Worm (Caenorhabditis elegans): ENCODE measurements around the gene scl-6.

The scl-6 gene

ce11 chrIV:13028746-13029673 is 39.5 kb upstream of the scl-6 start:
- TF ChIP-seq ceh-34 (tag; optimal IDR thresholded peaks at IDR 0.05) (peak; percentile 79), ets-4 (tag; optimal IDR thresholded peaks at IDR 0.05) (no peak), T23F11.4 (GFP tag; optimal IDR thresholded peaks at IDR 0.05) (no peak)

ce11 chrIV:13029674-13030466 is 38.7 kb upstream of the scl-6 start:
- no peak for TF ChIP-seq nhr-232 (tag; optimal IDR thresholded peaks at IDR 0.05)
- no peak for TF ChIP-seq ets-4 (tag; optimal IDR thresholded peaks at IDR 0.05)
- TF ChIP-seq madf-2 (tag; optimal IDR thresholded peaks at IDR 0.05) = peak; percentile 41
- no peak for TF ChIP-seq dmd-4 (tag; optimal IDR thresholded peaks at IDR 0.05; ENCODE audit: borderline replicate concordance)
- TF ChIP-seq ceh-22 (tag; optimal IDR thresholded peaks at IDR 0.05) = no peak
- TF ChIP-seq unc-55 (GFP tag; optimal IDR thresholded peaks at IDR 0.05) = peak; percentile 11
- no peak for TF ChIP-seq zip-5 (tag; optimal IDR thresholded peaks at IDR 0.05)
- no peak for TF ChIP-seq K02D7.2 (tag; optimal IDR thresholded peaks at IDR 0.05)
- no peak for TF ChIP-seq pqm-1 (tag; optimal IDR thresholded peaks at IDR 0.05)
- no peak for TF ChIP-seq F13H6.1 (tag; optimal IDR thresholded peaks at IDR 0.05)
- peak; percentile 11 for TF ChIP-seq hlh-30 (tag; optimal IDR thresholded peaks at IDR 0.05; ENCODE audit: insufficient read depth)
- no peak for TF ChIP-seq ztf-16 (tag; optimal IDR thresholded peaks at IDR 0.05)
- TF ChIP-seq ceh-18 (tag; optimal IDR thresholded peaks at IDR 0.05) = no peak
- no peak for TF ChIP-seq elt-4 (tag; optimal IDR thresholded peaks at IDR 0.05)
- TF ChIP-seq C08G9.2 (tag; optimal IDR thresholded peaks at IDR 0.05) = peak; percentile 33
- TF ChIP-seq ceh-24 (tag; optimal IDR thresholded peaks at IDR 0.05) = no peak
- TF ChIP-seq ceh-30 (tag; optimal IDR thresholded peaks at IDR 0.05) = no peak
- TF ChIP-seq hlh-13 (GFP tag; optimal IDR thresholded peaks at IDR 0.05) = no peak
- no peak for TF ChIP-seq npax-4 (tag; optimal IDR thresholded peaks at IDR 0.05)
- TF ChIP-seq lin-11 (tag; optimal IDR thresholded peaks at IDR 0.05) = no peak
- no peak for TF ChIP-seq gmeb-2 (tag; optimal IDR thresholded peaks at IDR 0.05)
- no peak for TF ChIP-seq K09A11.1 (tag; optimal IDR thresholded peaks at IDR 0.05; ENCODE audit: insufficient read depth)
- no peak for TF ChIP-seq fkh-6 (tag; optimal IDR thresholded peaks at IDR 0.05)
- no peak for TF ChIP-seq pax-1 (tag; optimal IDR thresholded peaks at IDR 0.05)
- no peak for TF ChIP-seq ceh-9 (tag; optimal IDR thresholded peaks at IDR 0.05)
- TF ChIP-seq ceh-34 (tag; optimal IDR thresholded peaks at IDR 0.05) = peak; percentile 41
- TF ChIP-seq ceh-48 (tag; optimal IDR thresholded peaks at IDR 0.05) = no peak
- peak; percentile 80 for TF ChIP-seq sox-2 (GFP tag; IDR thresholded peaks at IDR 0.05)
- TF ChIP-seq pha-2 (tag; optimal IDR thresholded peaks at IDR 0.05) = no peak
- TF ChIP-seq hlh-6 (tag; optimal IDR thresholded peaks at IDR 0.05) = peak; percentile 66
- no peak for TF ChIP-seq lim-6 (tag; optimal IDR thresholded peaks at IDR 0.05)
- peak; percentile 40 for TF ChIP-seq fax-1 (tag; optimal IDR thresholded peaks at IDR 0.05)
- peak; percentile 35 for TF ChIP-seq tbx-2 (tag; optimal IDR thresholded peaks at IDR 0.05)
- TF ChIP-seq syd-9 (tag; optimal IDR thresholded peaks at IDR 0.05) = no peak
- peak; percentile 71 for TF ChIP-seq ceh-19 (GFP tag; optimal IDR thresholded peaks at IDR 0.05)
- no peak for TF ChIP-seq hlh-8 (tag; optimal IDR thresholded peaks at IDR 0.05)
- no peak for TF ChIP-seq ama-1 (optimal IDR thresholded peaks at IDR 0.05)
- no peak for TF ChIP-seq tbx-7 (tag; optimal IDR thresholded peaks at IDR 0.05)
- no peak for TF ChIP-seq ttx-3 (tag; optimal IDR thresholded peaks at IDR 0.05)
- TF ChIP-seq ceh-45 (GFP tag; IDR thresholded peaks at IDR 0.05) = no peak
- TF ChIP-seq T23F11.4 (GFP tag; optimal IDR thresholded peaks at IDR 0.05) = no peak
- no peak for TF ChIP-seq hlh-15 (tag; optimal IDR thresholded peaks at IDR 0.05)
- TF ChIP-seq ceh-31 (tag; optimal IDR thresholded peaks at IDR 0.05) = peak; percentile 83
- TF ChIP-seq odd-2 (tag; optimal IDR thresholded peaks at IDR 0.05) = no peak
- no peak for TF ChIP-seq nhr-11 (tag; optimal IDR thresholded peaks at IDR 0.05)
- peak; percentile 32 for TF ChIP-seq che-1 (tag; optimal IDR thresholded peaks at IDR 0.05)
- peak; percentile 47 for TF ChIP-seq dve-1 (tag; optimal IDR thresholded peaks at IDR 0.05)
- TF ChIP-seq ceh-2 (tag; optimal IDR thresholded peaks at IDR 0.05) = peak; percentile 16
